Fruit fly (Drosophila melanogaster) whole organism, embryonic: ENCODE data around the gene CCAP.

Experiments
- Atf6 ChIP-seq: fragments of 200-800 bp; sonication (Bioruptor generic); IDR thresholded peaks from 2 replicates; pipeline ENCODE4 v1.3.6; 2022; ENCODE audit warnings: missing biosample characterization, missing genetic modification characterization
- CG10147 ChIP-seq: fragments of 200-800 bp; sonication (Bioruptor generic); optimal IDR thresholded peaks from 2 replicates; lab custom pipeline; 2019; ENCODE audit warnings: missing biosample characterization, mild to moderate bottlenecking, missing genetic modification characterization, moderate library complexity
- CG10543 ChIP-seq: fragments of 200-800 bp; sonication (Bioruptor generic); optimal IDR thresholded peaks from 3 replicates; lab custom pipeline; 2017; ENCODE audit warnings: missing biosample characterization, mild to moderate bottlenecking, missing genetic modification characterization, moderate library complexity
- CG11247 ChIP-seq: fragments of 200-800 bp; sonication (Bioruptor generic); IDR thresholded peaks from 2 replicates; pipeline ENCODE4 v1.3.6; 2022; ENCODE audit warnings: missing biosample characterization, missing genetic modification characterization
- CG11695 ChIP-seq: fragments of 200-800 bp; sonication (Bioruptor generic); IDR thresholded peaks from 3 replicates; pipeline ENCODE4 v1.3.6; 2022; ENCODE audit warnings: missing biosample characterization, missing genetic modification characterization
- CG2889 ChIP-seq: fragments of 200-800 bp; sonication (Bioruptor generic); IDR thresholded peaks from 3 replicates; pipeline ENCODE4 v1.3.6; 2022; ENCODE audit warnings: missing biosample characterization, missing genetic modification characterization
- CG31441 ChIP-seq: fragments of 200-800 bp; sonication (Bioruptor generic); IDR thresholded peaks from 2 replicates; pipeline ENCODE4 v1.3.6; 2022; ENCODE audit warnings: missing biosample characterization, missing genetic modification characterization
- CG34422 ChIP-seq: fragments of 200-800 bp; sonication (Bioruptor generic); IDR thresholded peaks from 3 replicates; pipeline ENCODE4 v1.3.6; 2022; ENCODE audit warnings: missing biosample characterization, missing genetic modification characterization
- CG4282 ChIP-seq: fragments of 200-800 bp; sonication (Bioruptor generic); optimal IDR thresholded peaks from 2 replicates; lab custom pipeline; 2016; ENCODE audit warnings: missing biosample characterization, missing genetic modification characterization
- CG6683 ChIP-seq: fragments of 200-800 bp; sonication (Bioruptor generic); optimal IDR thresholded peaks from 2 replicates; lab custom pipeline; 2017; ENCODE audit warnings: missing biosample characterization, mild to moderate bottlenecking, missing genetic modification characterization, missing genetic modification reagents
- CG6689 ChIP-seq: fragments of 200-800 bp; sonication (Bioruptor generic); IDR thresholded peaks from 2 replicates; pipeline ENCODE4 v1.3.6; 2022; ENCODE audit warnings: missing biosample characterization, missing genetic modification characterization
- CG9215 ChIP-seq: fragments of 200-800 bp; sonication (Bioruptor generic); IDR thresholded peaks from 2 replicates; pipeline ENCODE4 v1.3.6; 2022; ENCODE audit warnings: missing biosample characterization, missing genetic modification characterization
- CG9437 ChIP-seq: fragments of 200-800 bp; sonication (Bioruptor generic); optimal IDR thresholded peaks from 2 replicates; lab custom pipeline; 2018; ENCODE audit warnings: missing biosample characterization, mild to moderate bottlenecking, missing genetic modification characterization
- CG9876 ChIP-seq: fragments of 200-800 bp; sonication (Bioruptor generic); optimal IDR thresholded peaks from 2 replicates; lab custom pipeline; 2016; ENCODE audit warnings: missing biosample characterization, missing genetic modification characterization
- CTCF ChIP-seq: fragments of 200-800 bp; sonication (Bioruptor generic); optimal IDR thresholded peaks from 2 replicates; lab custom pipeline; 2017; ENCODE audit warnings: missing biosample characterization, mild to moderate bottlenecking, missing genetic modification characterization, moderate library complexity
- Elba2 ChIP-seq: fragments of 200-800 bp; sonication (Bioruptor generic); optimal IDR thresholded peaks from 3 replicates; lab custom pipeline; 2016; ENCODE audit warnings: missing biosample characterization, missing genetic modification characterization
- Hey ChIP-seq: fragments of 200-800 bp; sonication (Bioruptor generic); optimal IDR thresholded peaks from 3 replicates; lab custom pipeline; 2018; ENCODE audit warnings: missing biosample characterization, mild to moderate bottlenecking, missing genetic modification characterization
- Lim3 ChIP-seq: fragments of 200-800 bp; sonication (Bioruptor generic); IDR thresholded peaks from 2 replicates; pipeline ENCODE4 v1.3.6; 2022; ENCODE audit warnings: missing biosample characterization, missing genetic modification characterization
- Lpt ChIP-seq: fragments of >200 bp; optimal IDR thresholded peaks from 2 replicates; lab custom pipeline; 2018; ENCODE audit warnings: missing biosample characterization, missing genetic modification characterization
- NfI ChIP-seq: fragments of 200-800 bp; sonication (Bioruptor generic); optimal IDR thresholded peaks from 3 replicates; lab custom pipeline; 2018; ENCODE audit warnings: missing biosample characterization, mild to moderate bottlenecking, missing genetic modification characterization, moderate library complexity
- Sox100B ChIP-seq: fragments of 200-800 bp; sonication (Bioruptor generic); optimal IDR thresholded peaks from 3 replicates; lab custom pipeline; 2018; ENCODE audit warnings: missing biosample characterization, mild to moderate bottlenecking, missing genetic modification characterization
- Sox102F ChIP-seq: fragments of 200-800 bp; sonication (Bioruptor generic); optimal IDR thresholded peaks from 2 replicates; lab custom pipeline; 2018; ENCODE audit warnings: missing biosample characterization, mild to moderate bottlenecking, missing genetic modification characterization, moderate library complexity
- Spps ChIP-seq: fragments of 200-800 bp; sonication (Bioruptor generic); optimal IDR thresholded peaks from 2 replicates; lab custom pipeline; 2018; ENCODE audit warnings: missing biosample characterization, mild to moderate bottlenecking, missing genetic modification characterization
- Trl ChIP-seq, 3 experiments: fragments of >200 bp in 2 of 3; fragments of 200-800 bp in 1 of 3; sonication (Bioruptor generic) in 1 of 3; optimal IDR thresholded peaks; 2 replicates in 1 of 3; 3 replicates in 2 of 3; lab custom pipeline; 2016 to 2017; ENCODE audit warnings: missing biosample characterization in 1 of 3, missing genetic modification characterization in 1 of 3
- Xrp1 ChIP-seq: fragments of 200-800 bp; sonication (Bioruptor generic); IDR thresholded peaks from 2 replicates; pipeline ENCODE4 v1.3.6; 2022; ENCODE audit warnings: missing biosample characterization, missing genetic modification characterization
- ac ChIP-seq: fragments of 200-800 bp; sonication (Bioruptor generic); optimal IDR thresholded peaks from 3 replicates; lab custom pipeline; 2017; ENCODE audit warnings: missing biosample characterization, mild to moderate bottlenecking, missing genetic modification characterization
- amos ChIP-seq: fragments of 200-800 bp; sonication (Bioruptor generic); IDR thresholded peaks from 2 replicates; pipeline ENCODE4 v1.3.6; 2022; ENCODE audit warnings: missing biosample characterization, missing genetic modification characterization; ENCODE audit not compliant: partially characterized antibody
- bab2 ChIP-seq: fragments of 200-800 bp; sonication (Bioruptor generic); optimal IDR thresholded peaks from 2 replicates; lab custom pipeline; 2016; ENCODE audit warnings: missing biosample characterization, missing genetic modification characterization
- bowl ChIP-seq: fragments of 200-800 bp; sonication (Bioruptor generic); IDR thresholded peaks from 2 replicates; pipeline ENCODE4 v1.3.6; 2022; ENCODE audit warnings: missing biosample characterization, missing genetic modification characterization
- btn ChIP-seq: fragments of 200-800 bp; sonication (Bioruptor generic); optimal IDR thresholded peaks from 2 replicates; lab custom pipeline; 2016; ENCODE audit warnings: missing biosample characterization, missing genetic modification characterization
- cato ChIP-seq: fragments of 200-800 bp; sonication (Bioruptor generic); optimal IDR thresholded peaks from 2 replicates; lab custom pipeline; 2016; ENCODE audit warnings: missing biosample characterization, missing genetic modification characterization, borderline replicate concordance
- cg ChIP-seq: fragments of 200-800 bp; sonication (Bioruptor generic); optimal IDR thresholded peaks from 3 replicates; lab custom pipeline; 2019; ENCODE audit warnings: missing biosample characterization, mild to moderate bottlenecking, missing genetic modification characterization, moderate library complexity
- corto ChIP-seq: fragments of 200-800 bp; sonication (Bioruptor generic); optimal IDR thresholded peaks from 2 replicates; lab custom pipeline; 2016; ENCODE audit warnings: missing biosample characterization, mild to moderate bottlenecking, missing genetic modification characterization, moderate library complexity
- croc ChIP-seq: fragments of 200-800 bp; sonication (Bioruptor generic); conservative IDR thresholded peaks from 3 replicates; pipeline ENCODE4 v1.3.6; 2022; ENCODE audit warnings: missing biosample characterization, missing genetic modification characterization
- dan ChIP-seq: fragments of 200-800 bp; sonication (Bioruptor generic); IDR thresholded peaks from 2 replicates; pipeline ENCODE4 v1.3.6; 2022; ENCODE audit warnings: missing biosample characterization, missing genetic modification characterization
- eve ChIP-seq, 2 experiments: fragments of >200 bp; optimal IDR thresholded peaks; 2 replicates each; lab custom pipeline; 2017; ENCODE audit warnings: missing biosample characterization in 2 of 2, missing genetic modification characterization in 2 of 2
- ewg ChIP-seq: fragments of 200-800 bp; sonication (Bioruptor generic); optimal IDR thresholded peaks from 3 replicates; lab custom pipeline; 2017; ENCODE audit warnings: mild to moderate bottlenecking, missing biosample characterization, missing genetic modification reagents, missing genetic modification characterization
- eyg ChIP-seq: fragments of 200-800 bp; sonication (Bioruptor generic); optimal IDR thresholded peaks from 3 replicates; lab custom pipeline; 2016; ENCODE audit warnings: missing biosample characterization, missing genetic modification characterization
- fd3F ChIP-seq: fragments of 200-800 bp; sonication (Bioruptor generic); optimal IDR thresholded peaks from 2 replicates; lab custom pipeline; 2018; ENCODE audit warnings: missing biosample characterization, mild to moderate bottlenecking, missing genetic modification characterization, moderate library complexity
- grau ChIP-seq: fragments of 200-800 bp; optimal IDR thresholded peaks from 3 replicates; lab custom pipeline; 2019; ENCODE audit warnings: missing biosample characterization, mild to moderate bottlenecking, missing genetic modification characterization, moderate library complexity
- jigr1 ChIP-seq: fragments of 200-800 bp; sonication (Bioruptor generic); IDR thresholded peaks from 3 replicates; pipeline ENCODE4 v1.3.6; 2022; ENCODE audit warnings: missing biosample characterization, missing genetic modification characterization
- jing ChIP-seq: fragments of 200-800 bp; sonication (Bioruptor generic); optimal IDR thresholded peaks from 2 replicates; lab custom pipeline; 2018; ENCODE audit warnings: missing biosample characterization, mild to moderate bottlenecking, missing genetic modification characterization
- lilli ChIP-seq: fragments of 200-800 bp; sonication (Bioruptor generic); optimal IDR thresholded peaks from 3 replicates; lab custom pipeline; 2016; ENCODE audit warnings: missing biosample characterization, missing genetic modification characterization
- nau ChIP-seq: fragments of 200-800 bp; sonication (Bioruptor generic); optimal IDR thresholded peaks from 3 replicates; lab custom pipeline; 2017; ENCODE audit warnings: missing biosample characterization, mild to moderate bottlenecking, missing genetic modification characterization, missing genetic modification reagents
- nmo ChIP-seq: fragments of 200-800 bp; sonication (Bioruptor generic); optimal IDR thresholded peaks from 2 replicates; lab custom pipeline; 2018; ENCODE audit warnings: missing biosample characterization, mild to moderate bottlenecking, missing genetic modification characterization, moderate library complexity
- psq ChIP-seq: fragments of 200-800 bp; sonication (Bioruptor generic); optimal IDR thresholded peaks from 2 replicates; lab custom pipeline; 2017; ENCODE audit warnings: missing biosample characterization, missing genetic modification characterization
- sim ChIP-seq: fragments of 200-800 bp; sonication (Bioruptor generic); IDR thresholded peaks from 2 replicates; pipeline ENCODE4 v1.3.6; 2022; ENCODE audit warnings: missing biosample characterization, missing genetic modification characterization
- sqz ChIP-seq: fragments of 200-800 bp; sonication (Bioruptor generic); optimal IDR thresholded peaks from 3 replicates; lab custom pipeline; 2018; ENCODE audit warnings: missing biosample characterization, mild to moderate bottlenecking, missing genetic modification characterization
- tin ChIP-seq: fragments of 200-800 bp; sonication (Bioruptor generic); optimal IDR thresholded peaks from 3 replicates; lab custom pipeline; 2016; ENCODE audit warnings: missing biosample characterization, missing genetic modification characterization
- usp ChIP-seq: fragments of >200 bp; optimal IDR thresholded peaks from 2 replicates; lab custom pipeline; 2017; ENCODE audit warnings: missing biosample characterization, missing genetic modification characterization
- zen ChIP-seq: fragments of 200-800 bp; sonication (Bioruptor generic); optimal IDR thresholded peaks from 3 replicates; lab custom pipeline; 2018; ENCODE audit warnings: missing biosample characterization, mild to moderate bottlenecking, missing genetic modification characterization, moderate library complexity

The CCAP gene

DNA sequence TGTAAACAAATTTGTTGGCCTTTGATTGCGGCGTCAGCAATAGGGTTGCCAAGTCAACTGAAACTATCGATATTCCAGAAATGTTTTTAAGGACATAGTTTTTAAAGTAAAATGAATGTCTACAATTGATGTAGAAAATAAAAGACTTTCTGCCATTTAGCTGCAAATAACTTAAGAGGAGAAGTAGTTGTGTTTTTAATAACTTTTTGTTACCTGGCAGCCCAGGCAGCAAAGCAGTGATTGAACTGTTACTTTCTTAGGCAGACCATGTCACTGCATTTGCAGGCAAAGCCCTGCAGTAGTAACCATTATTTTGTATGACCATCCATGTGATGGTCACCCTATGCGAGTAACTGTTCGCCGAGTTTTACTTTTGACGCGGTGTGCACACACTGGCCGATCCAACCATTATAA lies 48.7 kb upstream of the CCAP start, which contains the start of the genes rumi, CG7029 and Usp12-46 (continued):
- TF ChIP-seq bowl (peak; percentile 66; the same call in 1 of the 2 replicates), Lpt (GFP tag; lab: Kevin White, UChicago) (no peak), amos (GFP tag; lab: Robert Waterston, UW) (peak; percentile 72), Atf6 (GFP tag; lab: Robert Waterston, UW) (peak; percentile 87), nau (GFP tag; lab: Kevin White, UChicago) (no peak), sim (peak; percentile 58; the same call in 1 of the 2 replicates), ac (GFP tag; lab: Kevin White, UChicago) (peak; percentile 23), Sox100B (GFP tag; lab: Kevin White, UChicago) (no peak), CG9215 (peak; percentile 77), btn (GFP tag; lab: Kevin White, UChicago) (peak; percentile 72), jigr1 (peak; percentile 32; the same call in 1 of the 3 replicates), cg (no peak), CG2889 (GFP tag; lab: Robert Waterston, UW) (peak; percentile 79), eyg (GFP tag; lab: Kevin White, UChicago) (peak; percentile 58), dan (no peak), Spps (tag; lab: Kevin White, UChicago) (peak; percentile 67), ewg (GFP tag; lab: Kevin White, UChicago) (peak; percentile 67), grau (tag; lab: Kevin White, UChicago) (peak; percentile 87), Elba2 (GFP tag; lab: Kevin White, UChicago) (peak; percentile 71), croc (GFP tag; lab: Robert Waterston, UW) (peak; percentile 60), cato (peak; percentile 69), fd3F (GFP tag; lab: Kevin White, UChicago) (peak; percentile 79), NfI (GFP tag; lab: Kevin White, UChicago) (peak; percentile 81), sqz (GFP tag; lab: Kevin White, UChicago) (peak; percentile 57), CG11695 (peak; percentile 73; the same call in 2 of the 3 replicates), Hey (tag; lab: Kevin White, UChicago) (no peak), Trl (optimal IDR thresholded peaks at IDR 0.05; lab: Kevin White, UChicago) (peak in 1 of 2 experiments; percentile 1), Trl (GFP tag; optimal IDR thresholded peaks at IDR 0.05; lab: Kevin White, UChicago) (peak; percentile 92), CG31441 (GFP tag; lab: Robert Waterston, UW) (peak; percentile 94), psq (GFP tag; lab: Kevin White, UChicago) (peak; percentile 64), CG6689 (GFP tag; lab: Robert Waterston, UW) (peak; percentile 88), nmo (GFP tag; lab: Kevin White, UChicago) (peak; percentile 93), CG6683 (peak; percentile 43), Xrp1 (GFP tag; lab: Robert Waterston, UW) (peak; percentile 88), corto (no peak), lilli (peak; percentile 95), usp (no peak), CG9876 (GFP tag; lab: Kevin White, UChicago) (peak; percentile 84), Sox102F (GFP tag; lab: Kevin White, UChicago) (peak; percentile 86), zen (tag; lab: Kevin White, UChicago) (peak; percentile 89), CG4282 (GFP tag; lab: Kevin White, UChicago) (peak; percentile 75), Lim3 (peak; percentile 48; the same call in 1 of the 2 replicates), CG10543 (GFP tag; lab: Kevin White, UChicago) (peak; percentile 77), bab2 (peak; percentile 88), jing (no peak), tin (GFP tag; lab: Kevin White, UChicago) (peak; percentile 87), CG11247 (GFP tag; lab: Robert Waterston, UW) (peak; percentile 69), CG9437 (peak; percentile 57), eve (GFP tag; optimal IDR thresholded peaks at IDR 0.05; lab: Kevin White, UChicago) (no peak), CG10147 (peak; percentile 81), CTCF (GFP tag; lab: Kevin White, UChicago) (no peak), CG34422 (GFP tag; lab: Robert Waterston, UW) (peak; percentile 90)
